Worm (Caenorhabditis elegans) whole organism, mixed stage, embryonic: ENCODE results near the gene ins-11.
A peak's percentile ranks its signal among the peaks of the same experiment; 100 is the strongest.

Experiments used
- bed-3 ChIP-seq: fragments of 200-800 bp; sonication (Bioruptor generic); optimal IDR thresholded peaks from 3 replicates; lab custom pipeline; 2018; ENCODE audit warnings: mild to moderate bottlenecking, missing genetic modification characterization, moderate library complexity, missing compliant biosample characterization
- cnd-1 ChIP-seq: fragments of 200-800 bp; sonication (Bioruptor generic); optimal IDR thresholded peaks from 2 replicates; lab custom pipeline; 2018; ENCODE audit warnings: mild to moderate bottlenecking, missing genetic modification characterization, missing compliant biosample characterization
- elt-3 ChIP-seq: fragments of 150-350 bp; optimal IDR thresholded peaks from 2 replicates; lab custom pipeline; 2014; ENCODE audit warnings: missing biosample characterization, missing genetic modification characterization
- mep-1 ChIP-seq: fragments of 150-350 bp; optimal IDR thresholded peaks from 2 replicates; lab custom pipeline; 2017; ENCODE audit warnings: missing biosample characterization, missing genetic modification reagents, missing genetic modification characterization, inconsistent platforms
- snpc-4 ChIP-seq: fragments of 150-350 bp; optimal IDR thresholded peaks from 2 replicates; lab custom pipeline; 2014; ENCODE audit warnings: missing biosample characterization, missing genetic modification characterization
- sptf-1 ChIP-seq: sonication (generic microtip); optimal IDR thresholded peaks from 2 replicates; lab custom pipeline; 2017; ENCODE audit warnings: mild to moderate bottlenecking, missing genetic modification characterization, moderate library complexity, missing compliant biosample characterization
- unc-62 ChIP-seq: fragments of 150-350 bp; optimal IDR thresholded peaks from 2 replicates; lab custom pipeline; 2014; ENCODE audit warnings: missing biosample characterization, missing genetic modification reagents, missing genetic modification characterization
- zip-8 ChIP-seq: fragments of 150-350 bp; optimal IDR thresholded peaks from 2 replicates; lab custom pipeline; 2014; ENCODE audit warnings: missing biosample characterization, missing genetic modification characterization

Gene ins-11

ce11 chrII:5605538-5605945 lies 49.0 kb downstream of the ins-11 start:
- TF ChIP-seq sptf-1 (tag; lab: Kevin White, UChicago), result no peak
- TF ChIP-seq mep-1 (tag; lab: Kevin White, UChicago), result no peak
- TF ChIP-seq bed-3 (GFP tag; lab: Kevin White, UChicago), result no peak
- no peak for TF ChIP-seq snpc-4
- TF ChIP-seq unc-62, result peak; percentile 57
- TF ChIP-seq elt-3 (tag; lab: Kevin White, UChicago), result peak; percentile 84
- TF ChIP-seq cnd-1 (tag; lab: Kevin White, UChicago), result no peak
- no peak for TF ChIP-seq zip-8 (tag; lab: Kevin White, UChicago)
